Fruit fly (Drosophila melanogaster): ENCODE data around the gene CG18266.

DNA sequence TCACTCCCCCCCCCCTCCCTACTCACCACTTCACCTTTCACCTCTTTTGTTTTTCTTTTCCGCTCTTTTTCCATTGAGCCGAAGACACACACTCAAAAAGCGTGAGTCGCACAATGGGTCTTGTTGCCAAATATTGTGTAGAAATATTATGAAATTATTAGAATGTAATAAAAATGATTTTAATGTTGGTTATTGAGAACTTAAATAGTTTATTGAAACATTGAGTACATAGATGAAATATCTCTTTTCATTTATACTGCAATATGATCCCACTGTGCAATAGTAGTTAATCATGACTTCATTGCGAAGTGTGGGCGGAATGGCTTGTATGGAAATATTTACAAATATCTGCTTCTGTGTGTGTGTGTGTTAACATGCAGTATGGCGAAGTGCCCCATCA is 29.5 kb upstream of the CG18266 start:
- TF ChIP-seq D1 (tag; optimal IDR thresholded peaks at IDR 0.05) (no peak), gl (tag; optimal IDR thresholded peaks at IDR 0.05) (no peak), CG9948 (tag; optimal IDR thresholded peaks at IDR 0.05) (peak; percentile 57), fd96Ca (GFP tag; IDR thresholded peaks at IDR 0.05) (peak; percentile 44; the same call in 1 of the 3 replicates), CG32121 (GFP tag; IDR thresholded peaks at IDR 0.05) (peak; percentile 72; the same call in 1 of the 2 replicates), EcR (GFP tag; optimal IDR thresholded peaks at IDR 0.05) (no peak), CG10348 (GFP tag; IDR thresholded peaks at IDR 0.05) (no peak), Pif1B (GFP tag; optimal IDR thresholded peaks at IDR 0.05) (peak; percentile 0), CG4496 (GFP tag; IDR thresholded peaks at IDR 0.05) (peak; percentile 89), Pif1A (GFP tag; optimal IDR thresholded peaks at IDR 0.05) (peak; percentile 20), CG34367 (tag; optimal IDR thresholded peaks at IDR 0.05) (peak; percentile 30), CG12605 (GFP tag; IDR thresholded peaks at IDR 0.05) (peak; percentile 81)

Data from whole organism, pupa.